Fruit fly (Drosophila melanogaster): ENCODE measurements around the gene CG33178.

CG33178 gene

dm6 chrX:15078394-15078793, 4.2 kb upstream of the CG33178 start (continued):
- TF ChIP-seq sd (tag; optimal IDR thresholded peaks at IDR 0.05), result peak; percentile 35
- peak; percentile 38 for TF ChIP-seq CG2875 (GFP tag; optimal IDR thresholded peaks at IDR 0.05)
- TF ChIP-seq mld (GFP tag; IDR thresholded peaks at IDR 0.05; ENCODE audit: partially characterized antibody), result no peak
- TF ChIP-seq CG9215 (GFP tag; IDR thresholded peaks at IDR 0.05), result no peak
- no peak for TF ChIP-seq Bteb2 (GFP tag; optimal IDR thresholded peaks at IDR 0.05)
- TF ChIP-seq Dip2 (GFP tag; IDR thresholded peaks at IDR 0.05), result no peak
- peak; percentile 81 for TF ChIP-seq CG13894 (tag; optimal IDR thresholded peaks at IDR 0.05)
- TF ChIP-seq CG16813 (GFP tag; IDR thresholded peaks at IDR 0.05; ENCODE audit: partially characterized antibody), result no peak
- TF ChIP-seq HLH4C (GFP tag; IDR thresholded peaks at IDR 0.05; ENCODE audit: partially characterized antibody), result no peak
- TF ChIP-seq Elba2 (GFP tag; optimal IDR thresholded peaks at IDR 0.05), result no peak
- TF ChIP-seq Asciz (GFP tag; optimal IDR thresholded peaks at IDR 0.05), result peak; percentile 56

dm6 chrX:15079163-15079809, 3.3 kb upstream of the CG33178 start:
- TF ChIP-seq Drgx (GFP tag; IDR thresholded peaks at IDR 0.05), result 0 out of 2 replicates have a peak, but pooled peaks have one; percentile 28
- no peak for TF ChIP-seq Mrtf (GFP tag; IDR thresholded peaks at IDR 0.05)
- TF ChIP-seq CTCF (GFP tag; optimal IDR thresholded peaks at IDR 0.05), result no peak
- no peak for TF ChIP-seq CG15514 (GFP tag; optimal IDR thresholded peaks at IDR 0.05)
- TF ChIP-seq peb (GFP tag; IDR thresholded peaks at IDR 0.05), result no peak
- no peak for TF ChIP-seq CG32772 (GFP tag; IDR thresholded peaks at IDR 0.05)
- TF ChIP-seq MESR4 (GFP tag; optimal IDR thresholded peaks at IDR 0.05), result no peak
- TF ChIP-seq Sin3A (optimal IDR thresholded peaks at IDR 0.05), result no peak
- no peak for TF ChIP-seq fu2 (GFP tag; optimal IDR thresholded peaks at IDR 0.05)
- no peak for TF ChIP-seq CG9932 (GFP tag; IDR thresholded peaks at IDR 0.05)
- no peak for TF ChIP-seq ken (GFP tag; IDR thresholded peaks at IDR 0.05)
- TF ChIP-seq sr (GFP tag; IDR thresholded peaks at IDR 0.05), result no peak
- no peak for TF ChIP-seq zfh2 (GFP tag; optimal IDR thresholded peaks at IDR 0.05)
- no peak for TF ChIP-seq nmo (GFP tag; optimal IDR thresholded peaks at IDR 0.05)
- TF ChIP-seq D19A (tag; optimal IDR thresholded peaks at IDR 0.05), result no peak
- TF ChIP-seq Vsx1 (GFP tag; optimal IDR thresholded peaks at IDR 0.05), result no peak
- TF ChIP-seq Adf1 (GFP tag; IDR thresholded peaks at IDR 0.05), result no peak
- TF ChIP-seq Ets97D (GFP tag; optimal IDR thresholded peaks at IDR 0.05), result no peak
- peak; percentile 19 for TF ChIP-seq CG10543 (GFP tag; optimal IDR thresholded peaks at IDR 0.05)
- no peak for TF ChIP-seq crp (GFP tag; optimal IDR thresholded peaks at IDR 0.05)
- peak; percentile 2 for TF ChIP-seq cwo (GFP tag; optimal IDR thresholded peaks at IDR 0.05)
- no peak for TF ChIP-seq Ets65A (GFP tag)
- no peak for TF ChIP-seq CG33557 (GFP tag; optimal IDR thresholded peaks at IDR 0.05)
- TF ChIP-seq CG3407 (GFP tag; optimal IDR thresholded peaks at IDR 0.05), result no peak
- no peak for TF ChIP-seq MTF-1 (GFP tag; optimal IDR thresholded peaks at IDR 0.05; ENCODE audit: borderline replicate concordance)
- TF ChIP-seq D19B (GFP tag; optimal IDR thresholded peaks at IDR 0.05), result peak; percentile 8
- no peak for TF ChIP-seq CG3726 (GFP tag; IDR thresholded peaks at IDR 0.05)
- no peak for TF ChIP-seq odd (GFP tag; optimal IDR thresholded peaks at IDR 0.05)
- TF ChIP-seq ase (GFP tag; IDR thresholded peaks at IDR 0.05), result no peak
- no peak for TF ChIP-seq bigmax (GFP tag; optimal IDR thresholded peaks at IDR 0.05)
- TF ChIP-seq chinmo (GFP tag; IDR thresholded peaks at IDR 0.05; ENCODE audit: partially characterized antibody), result 0 out of 4 replicates have a peak, but pooled peaks have one; percentile 44
- no peak for TF ChIP-seq CG8388 (GFP tag; optimal IDR thresholded peaks at IDR 0.05)
- no peak for TF ChIP-seq CG1233 (GFP tag; optimal IDR thresholded peaks at IDR 0.05)
- TF ChIP-seq CG34376 (GFP tag; optimal IDR thresholded peaks at IDR 0.05), result peak; percentile 60
- TF ChIP-seq CG16813 (GFP tag; IDR thresholded peaks at IDR 0.05; ENCODE audit: partially characterized antibody), result no peak
- TF ChIP-seq CG6791 (GFP tag; IDR thresholded peaks at IDR 0.05; ENCODE audit: partially characterized antibody), result no peak
- no peak for TF ChIP-seq dimm (GFP tag; IDR thresholded peaks at IDR 0.05)
- TF ChIP-seq sc (optimal IDR thresholded peaks at IDR 0.05), result no peak
- no peak for TF ChIP-seq sc (GFP tag; optimal IDR thresholded peaks at IDR 0.05)
- TF ChIP-seq Spps (tag; optimal IDR thresholded peaks at IDR 0.05), result no peak

All from whole organism, embryonic.